Worm (Caenorhabditis elegans): ENCODE measurements around the gene T09A5.4.

DNA sequence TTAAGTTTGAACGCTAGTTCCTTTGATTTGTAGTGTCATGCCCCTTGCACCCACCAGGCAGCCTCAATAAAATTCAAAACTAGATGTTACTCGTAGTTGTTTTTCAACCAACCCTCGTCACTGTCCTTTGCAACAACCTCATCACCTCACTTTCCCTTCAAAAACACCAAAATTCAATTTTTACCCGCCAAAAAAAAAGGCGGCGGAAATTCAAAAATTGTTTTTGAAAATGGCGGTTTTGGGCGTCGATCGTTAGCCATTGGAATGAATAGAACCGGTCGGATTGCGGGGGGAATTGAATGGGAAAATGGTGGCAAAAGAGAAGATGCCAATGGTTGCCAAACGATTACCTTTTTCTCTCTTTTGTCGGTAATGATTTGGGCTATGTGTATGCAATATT lies 39.9 kb upstream of the T09A5.4 start:
- TF ChIP-seq snpc-4 (GFP tag; optimal IDR thresholded peaks at IDR 0.05) = no peak
- TF ChIP-seq snpc-4 (tag; optimal IDR thresholded peaks at IDR 0.05) = no peak
- no peak for TF ChIP-seq F39B2.1 (GFP tag; IDR thresholded peaks at IDR 0.05)
- no peak for TF ChIP-seq ztf-25 (GFP tag; IDR thresholded peaks at IDR 0.05)
- no peak for TF ChIP-seq F55B11.4 (tag; optimal IDR thresholded peaks at IDR 0.05; ENCODE audit: borderline replicate concordance, insufficient read depth)
- no peak for TF ChIP-seq nfyb-1 (GFP tag; IDR thresholded peaks at IDR 0.05)
- TF ChIP-seq chd-7 (tag; optimal IDR thresholded peaks at IDR 0.05) = no peak
- no peak for TF ChIP-seq ztf-22 (GFP tag; optimal IDR thresholded peaks at IDR 0.05)
- no peak for TF ChIP-seq ekl-4 (GFP tag; IDR thresholded peaks at IDR 0.05)
- no peak for TF ChIP-seq ets-4 (GFP tag; optimal IDR thresholded peaks at IDR 0.05)

Measured in whole organism, young adult.